Fruit fly (Drosophila melanogaster): Measurements from ENCODE around the gene Mt2.

- no peak for TF ChIP-seq CG16779 (tag; optimal IDR thresholded peaks at IDR 0.05)
- no peak for TF ChIP-seq acj6 (GFP tag; optimal IDR thresholded peaks at IDR 0.05)
- TF ChIP-seq Lpt (GFP tag; optimal IDR thresholded peaks at IDR 0.05), result no peak
- TF ChIP-seq dac (GFP tag; optimal IDR thresholded peaks at IDR 0.05), result no peak
- TF ChIP-seq CG11762 (GFP tag; optimal IDR thresholded peaks at IDR 0.05; ENCODE audit: insufficient read depth), result no peak
Measured at dm6 chr2L:12107087-12107486, 10.8 kb downstream of the Mt2 start.

All from whole organism, prepupa.